Fruit fly (Drosophila melanogaster) whole organism, pupa: ENCODE results near the gene CG42654.

Experiments used
- CG10348 ChIP-seq: fragments of 200-800 bp; sonication (Bioruptor generic); IDR thresholded peaks from 2 replicates; pipeline ENCODE4 v1.3.6; 2022; ENCODE audit warnings: missing biosample characterization, missing genetic modification characterization
- CG12605 ChIP-seq: fragments of 200-800 bp; sonication (Bioruptor generic); IDR thresholded peaks from 2 replicates; pipeline ENCODE4 v1.3.6; 2022; ENCODE audit warnings: missing biosample characterization, missing genetic modification characterization
- CG13204 ChIP-seq: fragments of 200-800 bp; sonication (Bioruptor generic); optimal IDR thresholded peaks from 2 replicates; lab custom pipeline; 2018; ENCODE audit warnings: missing biosample characterization, mild to moderate bottlenecking, missing genetic modification characterization, moderate library complexity
- CG14655 ChIP-seq: fragments of 200-800 bp; sonication (Bioruptor generic); optimal IDR thresholded peaks from 3 replicates; lab custom pipeline; 2017; ENCODE audit warnings: mild to moderate bottlenecking, missing biosample characterization, missing genetic modification reagents, missing genetic modification characterization
- CG15710 ChIP-seq: fragments of 200-800 bp; sonication (Bioruptor generic); optimal IDR thresholded peaks from 2 replicates; lab custom pipeline; 2018; ENCODE audit warnings: missing biosample characterization, mild to moderate bottlenecking, missing genetic modification characterization, moderate library complexity
- CG17806 ChIP-seq: fragments of 200-800 bp; sonication (Bioruptor generic); optimal IDR thresholded peaks from 2 replicates; lab custom pipeline; 2018; ENCODE audit warnings: missing biosample characterization, mild to moderate bottlenecking, missing genetic modification characterization, moderate library complexity
- CG32121 ChIP-seq: fragments of 200-800 bp; sonication (Bioruptor generic); IDR thresholded peaks from 2 replicates; pipeline ENCODE4 v1.3.6; 2022; ENCODE audit warnings: missing biosample characterization, missing genetic modification characterization
- CG34367 ChIP-seq: fragments of 200-800 bp; sonication (Bioruptor generic); optimal IDR thresholded peaks from 2 replicates; lab custom pipeline; 2018; ENCODE audit warnings: missing biosample characterization, mild to moderate bottlenecking, missing genetic modification characterization
- CG4496 ChIP-seq: fragments of 200-800 bp; sonication (Bioruptor generic); IDR thresholded peaks from 3 replicates; pipeline ENCODE4 v1.3.6; 2022; ENCODE audit warnings: missing biosample characterization, missing genetic modification characterization
- CG8159 ChIP-seq: fragments of 200-800 bp; sonication (Bioruptor generic); optimal IDR thresholded peaks from 3 replicates; lab custom pipeline; 2018; ENCODE audit warnings: missing biosample characterization, mild to moderate bottlenecking, missing genetic modification characterization, moderate library complexity
- CG8301 ChIP-seq: fragments of 200-800 bp; sonication (Bioruptor generic); optimal IDR thresholded peaks from 2 replicates; lab custom pipeline; 2018; ENCODE audit warnings: missing biosample characterization, mild to moderate bottlenecking, missing genetic modification characterization
- CG9948 ChIP-seq: fragments of 200-800 bp; sonication (Bioruptor generic); optimal IDR thresholded peaks from 2 replicates; lab custom pipeline; 2018; ENCODE audit warnings: missing biosample characterization, mild to moderate bottlenecking, missing genetic modification characterization, moderate library complexity
- D1 ChIP-seq: fragments of 200-800 bp; sonication (Bioruptor generic); optimal IDR thresholded peaks from 2 replicates; lab custom pipeline; 2018; ENCODE audit warnings: missing biosample characterization, mild to moderate bottlenecking, missing genetic modification characterization, moderate library complexity
- EcR ChIP-seq: fragments of 200-800 bp; sonication (Bioruptor generic); optimal IDR thresholded peaks from 3 replicates; lab custom pipeline; 2019; ENCODE audit warnings: missing biosample characterization, missing genetic modification characterization, mild to moderate bottlenecking, moderate library complexity, missing genetic modification reagents
- Ets98B ChIP-seq: fragments of 200-800 bp; sonication (Bioruptor generic); IDR thresholded peaks from 2 replicates; pipeline ENCODE4 v1.3.6; 2022; ENCODE audit warnings: missing biosample characterization, missing genetic modification characterization
- Pif1A ChIP-seq: fragments of 200-800 bp; sonication (Bioruptor generic); optimal IDR thresholded peaks from 3 replicates; lab custom pipeline; 2016; ENCODE audit warnings: missing biosample characterization, missing genetic modification characterization
- Pif1B ChIP-seq: fragments of 200-800 bp; sonication (Bioruptor generic); optimal IDR thresholded peaks from 3 replicates; lab custom pipeline; 2016; ENCODE audit warnings: missing biosample characterization, missing genetic modification characterization
- Snoo ChIP-seq: fragments of 200-800 bp; sonication (Bioruptor generic); optimal IDR thresholded peaks from 3 replicates; lab custom pipeline; 2017; ENCODE audit warnings: missing biosample characterization, mild to moderate bottlenecking, missing genetic modification characterization, inconsistent platforms
- fd96Ca ChIP-seq: fragments of 200-800 bp; sonication (Bioruptor generic); IDR thresholded peaks from 3 replicates; pipeline ENCODE4 v1.3.6; 2022; ENCODE audit warnings: missing biosample characterization, missing genetic modification characterization
- gl ChIP-seq: fragments of 200-800 bp; sonication (Bioruptor generic); optimal IDR thresholded peaks from 2 replicates; lab custom pipeline; 2018; ENCODE audit warnings: missing biosample characterization, mild to moderate bottlenecking, missing genetic modification characterization
- rn ChIP-seq: fragments of 200-800 bp; sonication (Bioruptor generic); IDR thresholded peaks from 2 replicates; pipeline ENCODE4 v1.3.6; 2022; ENCODE audit warnings: missing biosample characterization, missing genetic modification characterization

The CG42654 gene

dm6 chr3L:19931391-19931790 lies 22.9 kb downstream of the CG42654 start, which contains the start of gene CG46462:
CG46462 (plus strand) TSS chr3L:19931691.
- TF ChIP-seq CG15710 (no peak), CG12605 (GFP tag; lab: Robert Waterston, UW) (no peak), CG9948 (tag; lab: Kevin White, UChicago) (no peak), EcR (no peak), CG32121 (GFP tag; lab: Robert Waterston, UW) (no peak), CG8159 (tag; lab: Kevin White, UChicago) (no peak), Pif1A (no peak), rn (GFP tag; lab: Robert Waterston, UW) (no peak), D1 (no peak), CG17806 (tag; lab: Kevin White, UChicago) (no peak), Snoo (tag; lab: Kevin White, UChicago) (no peak), CG34367 (tag; lab: Kevin White, UChicago) (no peak), gl (tag; lab: Kevin White, UChicago) (no peak), CG13204 (GFP tag; lab: Kevin White, UChicago) (no peak), Pif1B (GFP tag; lab: Kevin White, UChicago) (no peak), CG8301 (tag; lab: Kevin White, UChicago) (no peak), CG14655 (GFP tag; lab: Kevin White, UChicago) (no peak), CG10348 (no peak), Ets98B (GFP tag; lab: Robert Waterston, UW) (no peak)

- TF ChIP-seq CG13204 (GFP tag; lab: Kevin White, UChicago) = no peak
- no peak for TF ChIP-seq CG34367 (tag; lab: Kevin White, UChicago)
- TF ChIP-seq CG14655 (GFP tag; lab: Kevin White, UChicago) = no peak
- TF ChIP-seq, all 21 proteins: peak for 0
Observed at dm6 chr3L:19929719-19930334, 24.5 kb downstream of the CG42654 start.

dm6 chr3L:19929051-19929718 lies 25.1 kb downstream of the CG42654 start:
- TF ChIP-seq Ets98B (GFP tag; lab: Robert Waterston, UW) = peak; percentile 60
- peak; percentile 16 for TF ChIP-seq Snoo (tag; lab: Kevin White, UChicago)
- no peak for TF ChIP-seq CG17806 (tag; lab: Kevin White, UChicago)
- no peak for TF ChIP-seq CG14655 (GFP tag; lab: Kevin White, UChicago)
- TF ChIP-seq CG12605 (GFP tag; lab: Robert Waterston, UW) = peak; percentile 77
- peak; percentile 5 for TF ChIP-seq CG8159 (tag; lab: Kevin White, UChicago)
- TF ChIP-seq CG10348 = no peak
- 0 out of 3 replicates have a peak, but pooled peaks have one; percentile 8 for TF ChIP-seq fd96Ca (GFP tag; lab: Robert Waterston, UW)
- peak; percentile 7 for TF ChIP-seq CG8301 (tag; lab: Kevin White, UChicago)
- TF ChIP-seq CG32121 (GFP tag; lab: Robert Waterston, UW) = peak; percentile 53; the same call in 1 of the 2 replicates
- no peak for TF ChIP-seq rn (GFP tag; lab: Robert Waterston, UW)
- TF ChIP-seq, all 21 proteins: peak for 7

- no peak for TF ChIP-seq Pif1A
- peak; percentile 29 for TF ChIP-seq CG9948 (tag; lab: Kevin White, UChicago)
- no peak for TF ChIP-seq CG14655 (GFP tag; lab: Kevin White, UChicago)
- no peak for TF ChIP-seq CG12605 (GFP tag; lab: Robert Waterston, UW)
- TF ChIP-seq D1 = no peak
- no peak for TF ChIP-seq rn (GFP tag; lab: Robert Waterston, UW)
- peak; percentile 51 for TF ChIP-seq Ets98B (GFP tag; lab: Robert Waterston, UW)
- TF ChIP-seq CG17806 (tag; lab: Kevin White, UChicago) = peak; percentile 50
- peak; percentile 55 for TF ChIP-seq CG8159 (tag; lab: Kevin White, UChicago)
- no peak for TF ChIP-seq gl (tag; lab: Kevin White, UChicago)
- TF ChIP-seq EcR = no peak
- TF ChIP-seq CG34367 (tag; lab: Kevin White, UChicago) = no peak
- TF ChIP-seq CG32121 (GFP tag; lab: Robert Waterston, UW) = no peak
- no peak for TF ChIP-seq CG8301 (tag; lab: Kevin White, UChicago)
- TF ChIP-seq CG13204 (GFP tag; lab: Kevin White, UChicago) = no peak
- TF ChIP-seq Snoo (tag; lab: Kevin White, UChicago) = peak; percentile 15
- peak; percentile 47; the same call in 1 of the 3 replicates for TF ChIP-seq fd96Ca (GFP tag; lab: Robert Waterston, UW)
- TF ChIP-seq CG15710 = peak; percentile 39
- 0 out of 3 replicates have a peak, but pooled peaks have one; percentile 39 for TF ChIP-seq CG4496
- no peak for TF ChIP-seq CG10348
- TF ChIP-seq Pif1B (GFP tag; lab: Kevin White, UChicago) = no peak
Observed at dm6 chr3L:19928435-19929011, 25.8 kb downstream of the CG42654 start, which contains the start of the genes CG8004 and RhoGDI. CG8004 (minus strand) TSS chr3L:19928508. RhoGDI (plus strand) TSS chr3L:19928743.

- no peak for TF ChIP-seq CG13204 (GFP tag; lab: Kevin White, UChicago)
- no peak for TF ChIP-seq CG12605 (GFP tag; lab: Robert Waterston, UW)
- TF ChIP-seq CG4496 = peak; percentile 54; the same call in 1 of the 3 replicates
Observed at dm6 chr3L:19924771-19925304, 29.5 kb downstream of the CG42654 start, which contains the start of gene Grasp65. Grasp65 (plus strand) TSS chr3L:19924943.
